Worm (Caenorhabditis elegans) whole organism, young adult: Measurements from ENCODE around the gene elo-9.

ENCODE experiments used
- B0035.1 ChIP-seq: sonication (generic microtip); optimal IDR thresholded peaks from 2 replicates; lab custom pipeline; 2016; ENCODE audit warnings: missing genetic modification characterization, mild to moderate bottlenecking, missing compliant biosample characterization, missing genotype, missing genetic modification reagents
- rec-8 ChIP-seq, 2 experiments: sonication (generic microtip); optimal IDR thresholded peaks; 2 replicates each; lab custom pipeline; 2016; ENCODE audit warnings: mild to moderate bottlenecking in 2 of 2, missing genetic modification characterization in 2 of 2, missing genetic modification reagents in 2 of 2, missing genotype in 2 of 2, missing biosample characterization in 1 of 2, missing compliant biosample characterization in 1 of 2, moderate library complexity in 1 of 2
- tlf-1 ChIP-seq: fragments of 200-800 bp; sonication (Bioruptor generic); optimal IDR thresholded peaks from 2 replicates; lab custom pipeline; 2018; ENCODE audit warnings: mild to moderate bottlenecking, missing genetic modification characterization, missing compliant biosample characterization
- unc-62 ChIP-seq: fragments of 150-350 bp; optimal IDR thresholded peaks from 2 replicates; lab custom pipeline; 2014; ENCODE audit warnings: missing biosample characterization, missing genetic modification reagents, missing genetic modification characterization

DNA sequence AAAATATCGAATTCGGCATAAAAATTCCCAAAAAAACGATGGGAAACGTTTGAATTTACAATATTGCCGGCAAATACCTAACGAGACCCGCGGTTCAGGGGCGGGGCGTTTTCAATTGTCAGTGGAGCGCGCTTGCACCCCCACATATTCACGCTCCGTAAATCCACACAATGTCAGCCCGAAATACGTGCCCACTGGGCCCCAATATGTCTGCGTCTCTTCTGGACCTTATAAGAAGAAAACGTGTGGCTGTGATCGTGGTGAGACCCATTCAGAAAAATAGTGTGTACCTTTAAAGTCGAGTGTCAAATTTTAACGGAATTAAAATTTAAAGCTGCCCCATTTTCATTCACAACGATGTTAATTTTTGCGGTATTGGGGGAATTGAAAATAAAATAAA, 40.6 kb upstream of the elo-9 start:
- TF ChIP-seq unc-62 (no peak), rec-8 (tag; optimal IDR thresholded peaks at IDR 0.05; lab: Kevin White, UChicago) (no peak), B0035.1 (no peak), tlf-1 (GFP tag; lab: Kevin White, UChicago) (peak; percentile 4)
